Worm (Caenorhabditis elegans) whole organism, L3 larva: ENCODE data around the gene F22E5.6.

Source experiments
- ama-1 ChIP-seq: fragments of 150-350 bp; optimal IDR thresholded peaks from 2 replicates; lab custom pipeline; 2018
- ceh-16 ChIP-seq: sonication (generic microtip); optimal IDR thresholded peaks from 2 replicates; lab custom pipeline; 2017; ENCODE audit warnings: missing biosample characterization, missing genetic modification characterization
- nhr-28 ChIP-seq: fragments of 150-350 bp; optimal IDR thresholded peaks from 2 replicates; lab custom pipeline; 2014; ENCODE audit warnings: missing biosample characterization, missing genetic modification characterization
- pha-4 ChIP-seq: fragments of 150-350 bp; optimal IDR thresholded peaks from 2 replicates; lab custom pipeline; 2014; ENCODE audit warnings: missing biosample characterization, missing genetic modification reagents, missing genetic modification characterization
- sea-2 ChIP-seq: fragments of 150-350 bp; sonication (generic microtip); optimal IDR thresholded peaks from 4 replicates; lab custom pipeline; 2014; ENCODE audit warnings: missing biosample characterization, missing genetic modification reagents, missing genetic modification characterization
- ztf-11 ChIP-seq: fragments of 150-350 bp; optimal IDR thresholded peaks from 2 replicates; lab custom pipeline; 2014; ENCODE audit warnings: missing biosample characterization, missing genetic modification characterization

ce11 chrII:2644498-2644897 lies 5.1 kb upstream of the F22E5.6 start, which contains the start of gene F22E5.11:
- TF ChIP-seq sea-2 (no peak), ama-1 (lab: Kevin White, UChicago) (no peak), ceh-16 (tag; lab: Kevin White, UChicago) (no peak), pha-4 (no peak), ztf-11 (no peak), nhr-28 (no peak)
